Fruit fly (Drosophila melanogaster): Measurements from ENCODE around the gene CG32100.

DNA sequence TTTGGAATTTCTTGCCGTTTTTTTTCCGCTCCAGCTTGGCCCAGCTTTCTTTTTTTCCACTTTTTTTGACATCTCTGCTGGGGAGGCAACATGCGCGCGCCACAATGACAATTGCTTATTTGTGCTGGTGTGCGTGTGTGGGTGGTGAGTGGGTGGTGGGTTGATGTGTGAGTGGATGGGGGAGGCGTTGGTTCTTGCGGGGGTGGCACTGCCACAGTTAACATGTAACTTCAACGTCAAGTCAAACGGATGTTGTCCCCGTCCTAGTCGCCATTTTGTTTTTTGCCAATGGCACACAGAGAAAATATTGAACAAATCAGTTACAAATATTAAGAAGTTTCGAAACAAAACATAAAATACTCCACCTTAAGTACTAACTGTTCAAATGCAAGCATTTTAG, 43.2 kb downstream of the CG32100 start, which contains the start of gene CG44355:
- TF ChIP-seq CG18476 (GFP tag; optimal IDR thresholded peaks at IDR 0.05), result no peak
- no peak for TF ChIP-seq btn (GFP tag; optimal IDR thresholded peaks at IDR 0.05)
- TF ChIP-seq tio (GFP tag; optimal IDR thresholded peaks at IDR 0.05), result no peak
- no peak for TF ChIP-seq kay (GFP tag; optimal IDR thresholded peaks at IDR 0.05)
- no peak for TF ChIP-seq CG4854 (GFP tag; optimal IDR thresholded peaks at IDR 0.05)
- no peak for TF ChIP-seq nom (GFP tag; optimal IDR thresholded peaks at IDR 0.05)
- no peak for TF ChIP-seq Sry-δ (GFP tag; optimal IDR thresholded peaks at IDR 0.05)
- TF ChIP-seq B-H2 (GFP tag; optimal IDR thresholded peaks at IDR 0.05), result no peak
- no peak for TF ChIP-seq so (GFP tag; IDR thresholded peaks at IDR 0.05)
- TF ChIP-seq slou (GFP tag; optimal IDR thresholded peaks at IDR 0.05), result no peak
- no peak for TF ChIP-seq D (optimal IDR thresholded peaks at IDR 0.05)
- TF ChIP-seq D (GFP tag; optimal IDR thresholded peaks at IDR 0.05), result no peak
- TF ChIP-seq sr (GFP tag; IDR thresholded peaks at IDR 0.05), result no peak
- TF ChIP-seq CG2199 (GFP tag; IDR thresholded peaks at IDR 0.05), result no peak
- TF ChIP-seq Aef1 (GFP tag; IDR thresholded peaks at IDR 0.05), result no peak

Measured in whole organism, embryonic.